Fruit fly (Drosophila melanogaster): ENCODE results near the gene Cpr65Ax2.

The Cpr65Ax2 gene

dm6 chr3L:6124616-6125408 is 25.8 kb downstream of the Cpr65Ax2 start (continued):
- peak; percentile 68 for TF ChIP-seq Lhr (GFP tag; optimal IDR thresholded peaks at IDR 0.05)
- peak; percentile 66 for TF ChIP-seq CG6689 (GFP tag; IDR thresholded peaks at IDR 0.05)
- peak; percentile 59 for TF ChIP-seq CG10543 (GFP tag; optimal IDR thresholded peaks at IDR 0.05)
- peak; percentile 84 for TF ChIP-seq pb (GFP tag; optimal IDR thresholded peaks at IDR 0.05)
- TF ChIP-seq al (GFP tag; IDR thresholded peaks at IDR 0.05), result peak; percentile 73
- peak; percentile 53; the same call in 1 of the 2 replicates for TF ChIP-seq klu (GFP tag; IDR thresholded peaks at IDR 0.05)
- no peak for TF ChIP-seq Gsc (GFP tag; IDR thresholded peaks at IDR 0.05)
- TF ChIP-seq pfk (GFP tag; optimal IDR thresholded peaks at IDR 0.05), result peak; percentile 60
- peak; percentile 81 for TF ChIP-seq Rx (GFP tag; IDR thresholded peaks at IDR 0.05)
- TF ChIP-seq bsh (GFP tag; optimal IDR thresholded peaks at IDR 0.05), result peak in 1 of 2 experiments; percentile 62
- TF ChIP-seq sob (GFP tag; IDR thresholded peaks at IDR 0.05), result peak; percentile 87
- TF ChIP-seq bigmax (GFP tag; optimal IDR thresholded peaks at IDR 0.05), result peak; percentile 68
- TF ChIP-seq CG5245 (GFP tag; optimal IDR thresholded peaks at IDR 0.05), result peak; percentile 69
- TF ChIP-seq her (GFP tag; optimal IDR thresholded peaks at IDR 0.05), result peak; percentile 64
- TF ChIP-seq CG8924 (tag; optimal IDR thresholded peaks at IDR 0.05), result no peak
- peak; percentile 3 for TF ChIP-seq Deaf1 (tag; optimal IDR thresholded peaks at IDR 0.05)
- TF ChIP-seq salm (tag; optimal IDR thresholded peaks at IDR 0.05), result peak; percentile 54
- TF ChIP-seq CG1233 (GFP tag; optimal IDR thresholded peaks at IDR 0.05), result peak; percentile 89
- TF ChIP-seq PHDP (tag; optimal IDR thresholded peaks at IDR 0.05), result peak; percentile 73
- TF ChIP-seq CG8944 (GFP tag; optimal IDR thresholded peaks at IDR 0.05), result no peak
- TF ChIP-seq Ssrp (tag; optimal IDR thresholded peaks at IDR 0.05), result peak; percentile 13
- peak; percentile 53 for TF ChIP-seq CG4360 (GFP tag; IDR thresholded peaks at IDR 0.05)
- peak; percentile 79 for TF ChIP-seq CG17568 (GFP tag; optimal IDR thresholded peaks at IDR 0.05)
- peak; percentile 65 for TF ChIP-seq CrebB (tag; optimal IDR thresholded peaks at IDR 0.05)
- peak; percentile 59 for TF ChIP-seq CG2202 (tag; optimal IDR thresholded peaks at IDR 0.05)
- TF ChIP-seq C15 (GFP tag; IDR thresholded peaks at IDR 0.05), result peak; percentile 81
- peak; percentile 17 for TF ChIP-seq pzg (GFP tag; optimal IDR thresholded peaks at IDR 0.05)
- TF ChIP-seq CG7786 (GFP tag; optimal IDR thresholded peaks at IDR 0.05), result no peak
- peak; percentile 16 for TF ChIP-seq CG9876 (GFP tag; optimal IDR thresholded peaks at IDR 0.05)
- no peak for TF ChIP-seq CG4282 (GFP tag; optimal IDR thresholded peaks at IDR 0.05)
- peak; percentile 79 for TF ChIP-seq CG11247 (GFP tag; IDR thresholded peaks at IDR 0.05)
- TF ChIP-seq CG3838 (GFP tag; optimal IDR thresholded peaks at IDR 0.05), result peak; percentile 4
- peak; percentile 22; the same call in 1 of the 3 replicates for TF ChIP-seq row (GFP tag; IDR thresholded peaks at IDR 0.05)
- TF ChIP-seq CG10274 (GFP tag; optimal IDR thresholded peaks at IDR 0.05), result peak; percentile 69
- TF ChIP-seq CG31365 (tag; optimal IDR thresholded peaks at IDR 0.05), result peak; percentile 96
- peak; percentile 77 for TF ChIP-seq en (GFP tag; optimal IDR thresholded peaks at IDR 0.05)
- peak; percentile 89 for TF ChIP-seq Fer1 (GFP tag; optimal IDR thresholded peaks at IDR 0.05)
- TF ChIP-seq crol (GFP tag; IDR thresholded peaks at IDR 0.05), result no peak
- no peak for TF ChIP-seq Doc2 (GFP tag; IDR thresholded peaks at IDR 0.05)
- peak; percentile 50 for TF ChIP-seq maf-S (GFP tag; optimal IDR thresholded peaks at IDR 0.05)
- peak; percentile 65 for TF ChIP-seq disco-r (GFP tag; optimal IDR thresholded peaks at IDR 0.05)
- TF ChIP-seq GATAe (GFP tag; conservative IDR thresholded peaks at IDR 0.05), result no peak
- no peak for TF ChIP-seq corto (GFP tag; optimal IDR thresholded peaks at IDR 0.05)
- TF ChIP-seq lmd (GFP tag; IDR thresholded peaks at IDR 0.05), result peak; percentile 74
- peak; percentile 52; the same call in 1 of the 2 replicates for TF ChIP-seq peb (GFP tag; IDR thresholded peaks at IDR 0.05)
- no peak for TF ChIP-seq gcm2 (GFP tag; optimal IDR thresholded peaks at IDR 0.05)
- peak; percentile 85 for TF ChIP-seq CG4424 (GFP tag; optimal IDR thresholded peaks at IDR 0.05)
- TF ChIP-seq CG15269 (tag; optimal IDR thresholded peaks at IDR 0.05), result peak; percentile 63
- no peak for TF ChIP-seq CG3065 (GFP tag; optimal IDR thresholded peaks at IDR 0.05)
- TF ChIP-seq ssp (GFP tag; IDR thresholded peaks at IDR 0.05), result peak; percentile 96
